Fruit fly (Drosophila melanogaster) whole organism, embryonic: ENCODE data around the gene 14-3-3epsilon.

Experiments
- Bteb2 ChIP-seq: fragments of 200-800 bp; sonication (Bioruptor generic); optimal IDR thresholded peaks from 2 replicates; lab custom pipeline; 2016; ENCODE audit warnings: missing biosample characterization, missing genetic modification characterization
- CG10267 ChIP-seq: fragments of 200-800 bp; sonication (Bioruptor generic); optimal IDR thresholded peaks from 2 replicates; lab custom pipeline; 2018; ENCODE audit warnings: missing biosample characterization, mild to moderate bottlenecking, missing genetic modification characterization, moderate library complexity
- CG12769 ChIP-seq: fragments of 200-800 bp; sonication (Bioruptor generic); optimal IDR thresholded peaks from 2 replicates; lab custom pipeline; 2019; ENCODE audit warnings: missing biosample characterization, mild to moderate bottlenecking, missing genetic modification characterization, moderate library complexity
- CG13296 ChIP-seq: fragments of 200-800 bp; sonication (Bioruptor generic); optimal IDR thresholded peaks from 3 replicates; lab custom pipeline; 2018; ENCODE audit warnings: missing biosample characterization, mild to moderate bottlenecking, missing genetic modification characterization
- CG14710 ChIP-seq: fragments of 200-800 bp; sonication (Bioruptor generic); optimal IDR thresholded peaks from 3 replicates; lab custom pipeline; 2019; ENCODE audit warnings: missing biosample characterization, mild to moderate bottlenecking, missing genetic modification characterization, moderate library complexity
- CG1529 ChIP-seq: fragments of 200-800 bp; sonication (Bioruptor generic); optimal IDR thresholded peaks from 3 replicates; lab custom pipeline; 2018; ENCODE audit warnings: missing biosample characterization, missing genetic modification characterization
- CG15514 ChIP-seq: fragments of 200-800 bp; sonication (Bioruptor generic); optimal IDR thresholded peaks from 3 replicates; lab custom pipeline; 2017; ENCODE audit warnings: missing biosample characterization, missing genetic modification characterization, mild to moderate bottlenecking, moderate library complexity, missing genetic modification reagents
- CG16815 ChIP-seq: fragments of 200-800 bp; sonication (Bioruptor generic); optimal IDR thresholded peaks from 3 replicates; lab custom pipeline; 2017; ENCODE audit warnings: missing biosample characterization, mild to moderate bottlenecking, missing genetic modification characterization
- CG17186 ChIP-seq: fragments of 200-800 bp; sonication (Bioruptor generic); optimal IDR thresholded peaks from 3 replicates; lab custom pipeline; 2017; ENCODE audit warnings: missing biosample characterization, missing genetic modification reagents, missing genetic modification characterization
- CG17912 ChIP-seq: fragments of 200-800 bp; sonication (Bioruptor generic); optimal IDR thresholded peaks from 2 replicates; lab custom pipeline; 2018; ENCODE audit warnings: missing biosample characterization, mild to moderate bottlenecking, missing genetic modification characterization
- CG18599 ChIP-seq: fragments of 200-800 bp; sonication (Bioruptor generic); optimal IDR thresholded peaks from 3 replicates; lab custom pipeline; 2017; ENCODE audit warnings: missing biosample characterization, missing genetic modification characterization, mild to moderate bottlenecking, moderate library complexity, missing genetic modification reagents
- CG2202 ChIP-seq: fragments of 200-800 bp; sonication (Bioruptor generic); optimal IDR thresholded peaks from 2 replicates; lab custom pipeline; 2018; ENCODE audit warnings: missing biosample characterization, mild to moderate bottlenecking, missing genetic modification characterization
- CG2712 ChIP-seq: fragments of 200-800 bp; optimal IDR thresholded peaks from 3 replicates; lab custom pipeline; 2019; ENCODE audit warnings: missing biosample characterization, mild to moderate bottlenecking, missing genetic modification characterization, moderate library complexity
- CG30431 ChIP-seq: fragments of 200-800 bp; sonication (Bioruptor generic); optimal IDR thresholded peaks from 2 replicates; lab custom pipeline; 2017; ENCODE audit warnings: missing biosample characterization, missing genetic modification characterization
- CG4282 ChIP-seq: fragments of 200-800 bp; sonication (Bioruptor generic); optimal IDR thresholded peaks from 2 replicates; lab custom pipeline; 2016; ENCODE audit warnings: missing biosample characterization, missing genetic modification characterization
- CG4404 ChIP-seq: fragments of 200-800 bp; sonication (Bioruptor generic); IDR thresholded peaks from 2 replicates; pipeline ENCODE4 v1.3.6; 2022; ENCODE audit warnings: missing biosample characterization, missing genetic modification characterization
- CG7271 ChIP-seq: fragments of 200-800 bp; sonication (Bioruptor generic); optimal IDR thresholded peaks from 2 replicates; lab custom pipeline; 2018; ENCODE audit warnings: missing biosample characterization, mild to moderate bottlenecking, missing genetic modification characterization, moderate library complexity
- CG7987 ChIP-seq: fragments of 200-800 bp; sonication (Bioruptor generic); optimal IDR thresholded peaks from 2 replicates; lab custom pipeline; 2018; ENCODE audit warnings: missing biosample characterization, mild to moderate bottlenecking, missing genetic modification characterization, moderate library complexity
- CG8359 ChIP-seq: fragments of 200-800 bp; sonication (Bioruptor generic); optimal IDR thresholded peaks from 2 replicates; lab custom pipeline; 2017; ENCODE audit warnings: missing biosample characterization, mild to moderate bottlenecking, missing genetic modification characterization, borderline replicate concordance
- CrebB ChIP-seq: fragments of 200-800 bp; sonication (Bioruptor generic); optimal IDR thresholded peaks from 3 replicates; lab custom pipeline; 2018; ENCODE audit warnings: missing biosample characterization, mild to moderate bottlenecking, missing genetic modification characterization
- Dad ChIP-seq: fragments of 200-800 bp; sonication (Bioruptor generic); optimal IDR thresholded peaks from 3 replicates; lab custom pipeline; 2016; ENCODE audit warnings: missing biosample characterization, missing genetic modification characterization
- Deaf1 ChIP-seq: fragments of 200-800 bp; optimal IDR thresholded peaks from 3 replicates; lab custom pipeline; 2019; ENCODE audit warnings: missing biosample characterization, mild to moderate bottlenecking, missing genetic modification characterization, moderate library complexity
- Dip3 ChIP-seq: fragments of 200-800 bp; sonication (Bioruptor generic); optimal IDR thresholded peaks from 3 replicates; lab custom pipeline; 2016; ENCODE audit warnings: missing biosample characterization, missing genetic modification characterization
- Doc3 ChIP-seq: fragments of 200-800 bp; sonication (Bioruptor generic); IDR thresholded peaks from 3 replicates; pipeline ENCODE4 v1.3.6; 2022; ENCODE audit warnings: missing biosample characterization, missing genetic modification characterization; ENCODE audit not compliant: partially characterized antibody
- E2f2 ChIP-seq: fragments of 200-800 bp; sonication (Bioruptor generic); IDR thresholded peaks from 2 replicates; pipeline ENCODE4 v1.3.6; 2022; ENCODE audit warnings: missing biosample characterization, missing genetic modification characterization
- HLH4C ChIP-seq: fragments of 200-800 bp; sonication (Bioruptor generic); IDR thresholded peaks from 3 replicates; pipeline ENCODE4 v1.3.6; 2022; ENCODE audit warnings: missing biosample characterization, missing genetic modification characterization; ENCODE audit not compliant: partially characterized antibody
- HLHmδ ChIP-seq: fragments of 200-800 bp; sonication (Bioruptor generic); optimal IDR thresholded peaks from 2 replicates; lab custom pipeline; 2018; ENCODE audit warnings: missing biosample characterization, mild to moderate bottlenecking, missing genetic modification characterization, moderate library complexity
- HmgZ ChIP-seq: fragments of 200-800 bp; sonication (Bioruptor generic); optimal IDR thresholded peaks from 2 replicates; lab custom pipeline; 2018; ENCODE audit warnings: missing biosample characterization, mild to moderate bottlenecking, missing genetic modification characterization
- Hmr ChIP-seq: fragments of 200-800 bp; sonication (Bioruptor generic); optimal IDR thresholded peaks from 3 replicates; lab custom pipeline; 2017; ENCODE audit warnings: mild to moderate bottlenecking, missing biosample characterization, missing genetic modification reagents, missing genetic modification characterization
- MTF-1 ChIP-seq: fragments of 200-800 bp; sonication (Bioruptor generic); optimal IDR thresholded peaks from 2 replicates; lab custom pipeline; 2018; ENCODE audit warnings: missing biosample characterization, mild to moderate bottlenecking, missing genetic modification characterization, borderline replicate concordance
- Sry-δ ChIP-seq: fragments of 200-800 bp; sonication (Bioruptor generic); optimal IDR thresholded peaks from 2 replicates; lab custom pipeline; 2016; ENCODE audit warnings: missing biosample characterization, missing genetic modification characterization
- crol ChIP-seq: fragments of 200-800 bp; sonication (Bioruptor generic); IDR thresholded peaks from 2 replicates; pipeline ENCODE4 v1.3.6; 2022; ENCODE audit warnings: missing biosample characterization, missing genetic modification characterization
- gsb-n ChIP-seq: fragments of 200-800 bp; sonication (Bioruptor generic); optimal IDR thresholded peaks from 3 replicates; lab custom pipeline; 2018; ENCODE audit warnings: missing biosample characterization, mild to moderate bottlenecking, missing genetic modification characterization
- hb ChIP-seq: fragments of 200-800 bp; sonication (Bioruptor generic); IDR thresholded peaks from 3 replicates; pipeline ENCODE4 v1.3.6; 2022; ENCODE audit warnings: missing biosample characterization, missing genetic modification characterization; ENCODE audit not compliant: partially characterized antibody
- lab ChIP-seq: fragments of 200-800 bp; sonication (Bioruptor generic); optimal IDR thresholded peaks from 3 replicates; lab custom pipeline; 2017; ENCODE audit warnings: missing biosample characterization, missing genetic modification characterization, mild to moderate bottlenecking, moderate library complexity, missing genetic modification reagents
- oc ChIP-seq: fragments of 200-800 bp; sonication (Bioruptor generic); optimal IDR thresholded peaks from 2 replicates; lab custom pipeline; 2018; ENCODE audit warnings: missing biosample characterization, mild to moderate bottlenecking, missing genetic modification characterization, moderate library complexity
- pho ChIP-seq: fragments of 200-800 bp; sonication (Bioruptor generic); optimal IDR thresholded peaks from 2 replicates; lab custom pipeline; 2016; ENCODE audit warnings: missing biosample characterization, missing genetic modification characterization
- pita ChIP-seq: fragments of 200-800 bp; sonication (Bioruptor generic); optimal IDR thresholded peaks from 2 replicates; lab custom pipeline; 2017; ENCODE audit warnings: missing biosample characterization, mild to moderate bottlenecking, missing genetic modification characterization
- pnt ChIP-seq: fragments of 200-800 bp; sonication (Bioruptor generic); optimal IDR thresholded peaks from 3 replicates; lab custom pipeline; 2016; ENCODE audit warnings: missing biosample characterization, missing genetic modification characterization
- psq ChIP-seq: fragments of 200-800 bp; sonication (Bioruptor generic); optimal IDR thresholded peaks from 2 replicates; lab custom pipeline; 2017; ENCODE audit warnings: missing biosample characterization, missing genetic modification characterization
- rib ChIP-seq: fragments of 200-800 bp; sonication (Bioruptor generic); IDR thresholded peaks from 2 replicates; pipeline ENCODE4 v1.3.6; 2022; ENCODE audit warnings: missing biosample characterization, missing genetic modification characterization
- schlank ChIP-seq: fragments of 200-800 bp; sonication (Bioruptor generic); optimal IDR thresholded peaks from 2 replicates; lab custom pipeline; 2018; ENCODE audit warnings: missing biosample characterization, mild to moderate bottlenecking, missing genetic modification characterization
- sqz ChIP-seq: fragments of 200-800 bp; sonication (Bioruptor generic); optimal IDR thresholded peaks from 3 replicates; lab custom pipeline; 2018; ENCODE audit warnings: missing biosample characterization, mild to moderate bottlenecking, missing genetic modification characterization
- tll ChIP-seq, 2 experiments: fragments of 200-800 bp in 1 of 2; fragments of >200 bp in 1 of 2; sonication (Bioruptor generic) in 1 of 2; optimal IDR thresholded peaks; 2 replicates each; lab custom pipeline; 2017 to 2019; ENCODE audit warnings: missing biosample characterization in 2 of 2, missing genetic modification characterization in 2 of 2, mild to moderate bottlenecking in 1 of 2, moderate library complexity in 1 of 2
- trh ChIP-seq: fragments of 200-800 bp; sonication (Bioruptor generic); optimal IDR thresholded peaks from 2 replicates; lab custom pipeline; 2016; ENCODE audit warnings: missing biosample characterization, missing genetic modification characterization
- tx ChIP-seq: fragments of 200-800 bp; sonication (Bioruptor generic); optimal IDR thresholded peaks from 2 replicates; lab custom pipeline; 2016; ENCODE audit warnings: missing biosample characterization, missing genetic modification characterization
- unpg ChIP-seq: fragments of 200-800 bp; sonication (Bioruptor generic); optimal IDR thresholded peaks from 3 replicates; lab custom pipeline; 2018; ENCODE audit warnings: missing biosample characterization, mild to moderate bottlenecking, missing genetic modification characterization, moderate library complexity
- zen ChIP-seq: fragments of 200-800 bp; sonication (Bioruptor generic); optimal IDR thresholded peaks from 3 replicates; lab custom pipeline; 2018; ENCODE audit warnings: missing biosample characterization, mild to moderate bottlenecking, missing genetic modification characterization, moderate library complexity
- zfh2 ChIP-seq: fragments of 200-800 bp; sonication (Bioruptor generic); optimal IDR thresholded peaks from 2 replicates; lab custom pipeline; 2016; ENCODE audit warnings: missing biosample characterization, missing genetic modification characterization

Gene 14-3-3epsilon

dm6 chr3R:18298298-18298899 is 56.1 kb downstream of the 14-3-3epsilon start (continued):
- TF ChIP-seq pnt (GFP tag; lab: Kevin White, UChicago) (peak; percentile 18), pho (no peak), CG18599 (peak; percentile 54), pita (GFP tag; lab: Kevin White, UChicago) (no peak), CrebB (tag; lab: Kevin White, UChicago) (peak; percentile 40), E2f2 (GFP tag; lab: Robert Waterston, UW) (no peak), Doc3 (no peak), Hmr (GFP tag; lab: Kevin White, UChicago) (peak; percentile 37), schlank (tag; lab: Kevin White, UChicago) (no peak), tx (GFP tag; lab: Kevin White, UChicago) (peak; percentile 17), psq (GFP tag; lab: Kevin White, UChicago) (no peak), CG15514 (GFP tag; lab: Kevin White, UChicago) (peak; percentile 11), CG17912 (GFP tag; lab: Kevin White, UChicago) (peak; percentile 49), Bteb2 (peak; percentile 17), CG4282 (GFP tag; lab: Kevin White, UChicago) (peak; percentile 13), HmgZ (tag; lab: Kevin White, UChicago) (peak; percentile 41), CG4404 (no peak), crol (GFP tag; lab: Robert Waterston, UW) (peak; percentile 96), Dip3 (GFP tag; lab: Kevin White, UChicago) (peak; percentile 18), zfh2 (GFP tag; lab: Kevin White, UChicago) (no peak), CG17186 (no peak), CG2202 (tag; lab: Kevin White, UChicago) (no peak), CG10267 (no peak), tll (GFP tag; optimal IDR thresholded peaks at IDR 0.05; lab: Kevin White, UChicago) (peak in 1 of 2 experiments; percentile 57), Dad (GFP tag; lab: Kevin White, UChicago) (no peak), trh (no peak), CG30431 (GFP tag; lab: Kevin White, UChicago) (no peak), unpg (GFP tag; lab: Kevin White, UChicago) (peak; percentile 3), zen (tag; lab: Kevin White, UChicago) (no peak), CG16815 (GFP tag; lab: Kevin White, UChicago) (peak; percentile 6), CG8359 (GFP tag; lab: Kevin White, UChicago) (no peak), Sry-δ (GFP tag; lab: Kevin White, UChicago) (no peak), CG2712 (no peak), HLH4C (no peak), CG14710 (tag; lab: Kevin White, UChicago) (no peak), rib (GFP tag; lab: Robert Waterston, UW) (peak; percentile 84), gsb-n (tag; lab: Kevin White, UChicago) (no peak), CG12769 (tag; lab: Kevin White, UChicago) (peak; percentile 16), CG13296 (GFP tag; lab: Kevin White, UChicago) (peak; percentile 28), CG7271 (tag; lab: Kevin White, UChicago) (no peak), CG7987 (GFP tag; lab: Kevin White, UChicago) (peak; percentile 23), Deaf1 (peak; percentile 37), lab (GFP tag; lab: Kevin White, UChicago) (no peak), hb (GFP tag; lab: Robert Waterston, UW) (no peak), MTF-1 (GFP tag; lab: Kevin White, UChicago) (no peak), HLHmδ (GFP tag; lab: Kevin White, UChicago) (peak; percentile 91), CG1529 (no peak), oc (tag; lab: Kevin White, UChicago) (no peak), sqz (GFP tag; lab: Kevin White, UChicago) (peak; percentile 8)
